Fruit fly (Drosophila melanogaster): Measurements from ENCODE around the gene PyK.

dm6 chr3R:22405639-22406038 lies 38.3 kb downstream of the PyK start, which contains the start of gene CG13855:
- TF ChIP-seq cic (GFP tag; optimal IDR thresholded peaks at IDR 0.05) (no peak), cnc (optimal IDR thresholded peaks at IDR 0.05) (no peak), CG7101 (tag; optimal IDR thresholded peaks at IDR 0.05) (no peak)
